Fruit fly (Drosophila melanogaster): ENCODE data around the gene CG12182.

dm6 chr3L:2578737-2579136 is 20.6 kb downstream of the CG12182 start:
- TF ChIP-seq psq (optimal IDR thresholded peaks at IDR 0.05) (no peak), EcR (GFP tag; optimal IDR thresholded peaks at IDR 0.05) (no peak), CG8478 (optimal IDR thresholded peaks at IDR 0.05) (no peak), Dll (optimal IDR thresholded peaks at IDR 0.05) (no peak), usp (GFP tag; optimal IDR thresholded peaks at IDR 0.05) (no peak)
